Fruit fly (Drosophila melanogaster): ENCODE data around the gene CG15743.

Gene CG15743

DNA sequence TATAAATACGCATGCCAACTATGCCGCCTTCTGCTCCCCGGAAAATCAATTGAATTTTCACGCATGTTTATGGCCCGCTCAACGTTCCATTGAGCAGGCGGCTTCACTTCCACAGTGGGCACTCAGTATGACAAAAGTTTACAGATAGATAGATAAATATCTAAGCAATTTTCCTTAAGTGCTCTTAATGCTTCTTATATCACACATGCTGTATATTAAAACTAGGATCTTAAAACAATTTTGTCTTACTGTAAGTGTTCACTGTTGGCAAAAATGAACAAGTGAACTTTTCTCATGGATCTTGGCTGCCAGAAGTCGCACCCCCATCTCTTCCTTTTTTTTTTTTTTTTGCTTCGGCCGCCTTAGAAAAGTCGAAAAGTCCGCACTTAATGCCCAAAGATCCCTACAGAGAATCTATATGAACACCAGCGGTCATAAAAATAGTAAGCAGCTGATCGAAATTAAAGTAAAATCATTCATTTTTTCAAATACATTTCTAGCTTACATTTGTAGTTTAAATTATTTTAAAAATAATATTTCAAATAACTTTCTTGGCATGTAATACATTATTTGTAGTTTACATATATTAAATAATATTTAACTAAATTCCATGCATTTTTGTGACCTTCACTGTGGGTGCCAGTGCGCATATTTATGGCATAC, 32.3 kb upstream of the CG15743 start (continued):
- TF ChIP-seq PHDP (tag; optimal IDR thresholded peaks at IDR 0.05) (peak; percentile 42), br (optimal IDR thresholded peaks at IDR 0.05) (no peak), cwo (GFP tag; optimal IDR thresholded peaks at IDR 0.05) (no peak), Drgx (GFP tag; IDR thresholded peaks at IDR 0.05) (peak; percentile 7), dimm (GFP tag; IDR thresholded peaks at IDR 0.05) (no peak), Antp (GFP tag; optimal IDR thresholded peaks at IDR 0.05) (peak; percentile 54), CG1603 (tag; optimal IDR thresholded peaks at IDR 0.05) (peak; percentile 58), gcm (GFP tag; optimal IDR thresholded peaks at IDR 0.05) (peak; percentile 1), fd3F (GFP tag; optimal IDR thresholded peaks at IDR 0.05) (peak; percentile 27), Vsx1 (GFP tag; optimal IDR thresholded peaks at IDR 0.05) (no peak), Ravus (GFP tag; IDR thresholded peaks at IDR 0.05) (peak; percentile 19), Atf-2 (GFP tag; optimal IDR thresholded peaks at IDR 0.05) (no peak), lab (GFP tag; optimal IDR thresholded peaks at IDR 0.05) (peak; percentile 18), otp (GFP tag; IDR thresholded peaks at IDR 0.05) (no peak), ac (GFP tag; optimal IDR thresholded peaks at IDR 0.05) (no peak), CG30403 (GFP tag; optimal IDR thresholded peaks at IDR 0.05) (peak; percentile 40), CG6254 (GFP tag; optimal IDR thresholded peaks at IDR 0.05) (no peak), odd (GFP tag; optimal IDR thresholded peaks at IDR 0.05) (no peak), BEAF-32 (GFP tag; optimal IDR thresholded peaks at IDR 0.05) (no peak), HHEX (GFP tag; optimal IDR thresholded peaks at IDR 0.05) (peak; percentile 20), Spps (tag; optimal IDR thresholded peaks at IDR 0.05) (no peak), Lpt (GFP tag; optimal IDR thresholded peaks at IDR 0.05) (no peak), esg (GFP tag; conservative IDR thresholded peaks at IDR 0.05) (peak; percentile 28; the same call in 1 of the 2 replicates), nmo (GFP tag; optimal IDR thresholded peaks at IDR 0.05) (peak; percentile 37), Xrp1 (GFP tag; IDR thresholded peaks at IDR 0.05) (peak; percentile 22), lov (optimal IDR thresholded peaks at IDR 0.05) (no peak), lov (GFP tag; IDR thresholded peaks at IDR 0.05) (no peak), Hr39 (optimal IDR thresholded peaks at IDR 0.05) (no peak), tup (GFP tag; optimal IDR thresholded peaks at IDR 0.05) (no peak), cato (GFP tag; optimal IDR thresholded peaks at IDR 0.05; ENCODE audit: borderline replicate concordance) (peak; percentile 0), CG33213 (GFP tag; optimal IDR thresholded peaks at IDR 0.05) (no peak), her (GFP tag; optimal IDR thresholded peaks at IDR 0.05) (peak; percentile 27), Poxn (GFP tag; IDR thresholded peaks at IDR 0.05) (no peak), CG18262 (tag; optimal IDR thresholded peaks at IDR 0.05) (peak; percentile 53), fd96Cb (tag; optimal IDR thresholded peaks at IDR 0.05) (peak; percentile 35), Eip74EF (GFP tag; optimal IDR thresholded peaks at IDR 0.05) (no peak), tgo (GFP tag; IDR thresholded peaks at IDR 0.05) (peak; percentile 57; the same call in 2 of the 3 replicates), dati (GFP tag; IDR thresholded peaks at IDR 0.05) (no peak), CG1233 (GFP tag; optimal IDR thresholded peaks at IDR 0.05) (no peak), CG3847 (GFP tag; IDR thresholded peaks at IDR 0.05) (peak; percentile 36; the same call in 1 of the 2 replicates), ro (GFP tag; IDR thresholded peaks at IDR 0.05) (no peak), Mrtf (GFP tag; IDR thresholded peaks at IDR 0.05) (0 out of 3 replicates have a peak, but pooled peaks have one; percentile 30), dysf (GFP tag; IDR thresholded peaks at IDR 0.05) (peak; percentile 61), CG42726 (GFP tag; IDR thresholded peaks at IDR 0.05; ENCODE audit: partially characterized antibody) (no peak), CG11456 (GFP tag; IDR thresholded peaks at IDR 0.05) (peak; percentile 62; the same call in 2 of the 3 replicates), al (GFP tag; IDR thresholded peaks at IDR 0.05) (no peak), CG2678 (tag; optimal IDR thresholded peaks at IDR 0.05) (peak; percentile 56), peb (GFP tag; IDR thresholded peaks at IDR 0.05) (no peak), CG1792 (GFP tag; optimal IDR thresholded peaks at IDR 0.05) (peak; percentile 24), CG32772 (GFP tag; IDR thresholded peaks at IDR 0.05) (0 out of 2 replicates have a peak, but pooled peaks have one; percentile 22)

Measured in whole organism, embryonic.